Worm (Caenorhabditis elegans) whole organism, L3 larva: ENCODE results near the gene B0310.1.

Experiments used
- R02D3.7 ChIP-seq: fragments of 150-350 bp; optimal IDR thresholded peaks from 2 replicates; lab custom pipeline; 2014; ENCODE audit warnings: missing biosample characterization, missing genetic modification characterization
- ZK546.5 ChIP-seq: sonication (generic microtip); optimal IDR thresholded peaks from 2 replicates; lab custom pipeline; 2017; ENCODE audit warnings: missing biosample characterization, missing genetic modification characterization
- ceh-16 ChIP-seq: sonication (generic microtip); optimal IDR thresholded peaks from 2 replicates; lab custom pipeline; 2017; ENCODE audit warnings: missing biosample characterization, missing genetic modification characterization
- ceh-28 ChIP-seq: fragments of 150-350 bp; optimal IDR thresholded peaks from 2 replicates; lab custom pipeline; 2014; ENCODE audit warnings: missing biosample characterization, missing genetic modification reagents, missing genetic modification characterization
- daf-12 ChIP-seq: fragments of 150-350 bp; optimal IDR thresholded peaks from 2 replicates; lab custom pipeline; 2014; ENCODE audit warnings: missing biosample characterization, missing genetic modification reagents, missing genetic modification characterization
- egl-27 ChIP-seq: sonication (generic microtip); optimal IDR thresholded peaks from 4 replicates; lab custom pipeline; 2017; ENCODE audit warnings: missing biosample characterization, missing genetic modification reagents, missing genetic modification characterization
- fkh-10 ChIP-seq: sonication (generic microtip); optimal IDR thresholded peaks from 2 replicates; lab custom pipeline; 2017; ENCODE audit warnings: missing biosample characterization, missing genetic modification reagents, missing genetic modification characterization
- fkh-2 ChIP-seq: fragments of 150-350 bp; optimal IDR thresholded peaks from 2 replicates; lab custom pipeline; 2014; ENCODE audit warnings: missing biosample characterization, missing genetic modification reagents, missing genetic modification characterization
- fos-1 ChIP-seq: fragments of 150-350 bp; optimal IDR thresholded peaks from 2 replicates; lab custom pipeline; 2014; ENCODE audit warnings: missing biosample characterization, missing genetic modification characterization
- hmg-11 ChIP-seq: sonication (generic microtip); optimal IDR thresholded peaks from 2 replicates; lab custom pipeline; 2016; ENCODE audit warnings: missing genetic modification characterization, missing compliant biosample characterization
- lin-15B ChIP-seq: fragments of 150-350 bp; optimal IDR thresholded peaks from 2 replicates; lab custom pipeline; 2014; ENCODE audit warnings: missing biosample characterization, missing genetic modification characterization
- lin-39 ChIP-seq: fragments of 150-350 bp; optimal IDR thresholded peaks from 2 replicates; lab custom pipeline; 2018; ENCODE audit warnings: missing biosample characterization, missing genetic modification reagents, missing genetic modification characterization
- mdl-1 ChIP-seq: fragments of 150-350 bp; optimal IDR thresholded peaks from 2 replicates; lab custom pipeline; 2014; ENCODE audit warnings: missing biosample characterization, missing genetic modification characterization
- nfya-1 ChIP-seq: sonication (generic microtip); optimal IDR thresholded peaks from 2 replicates; lab custom pipeline; 2017; ENCODE audit warnings: missing genetic modification characterization, mild to moderate bottlenecking, missing compliant biosample characterization, antibody characterized with exemption, moderate library complexity; ENCODE audit not compliant: insufficient read depth
- nhr-11 ChIP-seq: fragments of 150-350 bp; optimal IDR thresholded peaks from 2 replicates; lab custom pipeline; 2014; ENCODE audit warnings: missing biosample characterization, missing genetic modification characterization
- nhr-12 ChIP-seq: fragments of 150-350 bp; optimal IDR thresholded peaks from 2 replicates; lab custom pipeline; 2014; ENCODE audit warnings: missing biosample characterization, missing genetic modification characterization
- nhr-23 ChIP-seq: fragments of 150-350 bp; optimal IDR thresholded peaks from 2 replicates; lab custom pipeline; 2014; ENCODE audit warnings: missing biosample characterization, missing genetic modification reagents, missing genetic modification characterization
- nhr-28 ChIP-seq: fragments of 150-350 bp; optimal IDR thresholded peaks from 2 replicates; lab custom pipeline; 2014; ENCODE audit warnings: missing biosample characterization, missing genetic modification characterization
- nhr-43 ChIP-seq: sonication (generic microtip); optimal IDR thresholded peaks from 2 replicates; lab custom pipeline; 2016; ENCODE audit warnings: mild to moderate bottlenecking, missing genetic modification characterization, missing compliant biosample characterization; ENCODE audit not compliant: poor library complexity, severe bottlenecking
- nhr-67 ChIP-seq: fragments of 150-350 bp; optimal IDR thresholded peaks from 2 replicates; lab custom pipeline; 2014; ENCODE audit warnings: missing biosample characterization, missing genetic modification characterization
- nhr-76 ChIP-seq: fragments of 150-350 bp; sonication (generic microtip); optimal IDR thresholded peaks from 5 replicates; lab custom pipeline; 2014; ENCODE audit warnings: missing biosample characterization, missing genetic modification characterization
- nhr-77 ChIP-seq: fragments of 150-350 bp; optimal IDR thresholded peaks from 2 replicates; lab custom pipeline; 2014; ENCODE audit warnings: missing biosample characterization, missing genetic modification characterization
- pha-4 ChIP-seq: fragments of 150-350 bp; optimal IDR thresholded peaks from 2 replicates; lab custom pipeline; 2014; ENCODE audit warnings: missing biosample characterization, missing genetic modification reagents, missing genetic modification characterization
- pqm-1 ChIP-seq: fragments of 150-350 bp; optimal IDR thresholded peaks from 2 replicates; lab custom pipeline; 2017; ENCODE audit warnings: missing biosample characterization, missing genetic modification characterization, inconsistent platforms
- skn-1 ChIP-seq: fragments of 150-350 bp; optimal IDR thresholded peaks from 2 replicates; lab custom pipeline; 2014; ENCODE audit warnings: missing biosample characterization, missing genetic modification characterization
- ztf-11 ChIP-seq: fragments of 150-350 bp; optimal IDR thresholded peaks from 2 replicates; lab custom pipeline; 2014; ENCODE audit warnings: missing biosample characterization, missing genetic modification characterization

The B0310.1 gene

DNA sequence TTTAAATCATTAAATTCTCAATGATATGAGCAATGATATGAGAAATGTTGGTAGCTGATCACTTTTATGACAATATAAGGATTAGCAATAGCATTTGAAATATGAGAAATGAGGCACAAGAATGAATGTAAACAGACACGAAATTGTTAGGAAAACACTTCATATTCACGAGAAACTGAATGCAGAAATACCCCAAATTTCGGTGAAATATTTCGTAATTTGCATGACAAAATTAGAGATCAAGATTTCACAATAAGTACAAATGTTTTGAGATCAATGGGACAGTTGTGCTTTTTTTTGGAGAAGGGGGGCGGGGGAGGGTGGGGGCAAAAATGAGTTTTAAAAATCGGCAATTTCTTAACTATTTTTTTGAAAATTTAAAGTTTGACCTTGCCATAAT lies 43.3 kb downstream of the B0310.1 start:
- TF ChIP-seq nhr-76 (no peak), nhr-28 (tag; lab: Kevin White, UChicago) (no peak), fos-1 (tag; lab: Kevin White, UChicago) (no peak), ceh-28 (tag; lab: Kevin White, UChicago) (no peak), ztf-11 (tag; lab: Kevin White, UChicago) (no peak), nfya-1 (tag; lab: Kevin White, UChicago) (no peak), nhr-43 (no peak), fkh-2 (tag; lab: Kevin White, UChicago) (no peak), daf-12 (no peak), egl-27 (tag; lab: Kevin White, UChicago) (no peak), lin-39 (tag; lab: Kevin White, UChicago) (no peak), lin-15B (tag; lab: Kevin White, UChicago) (no peak), ceh-16 (tag; lab: Kevin White, UChicago) (no peak), ZK546.5 (tag; lab: Kevin White, UChicago) (no peak)

DNA sequence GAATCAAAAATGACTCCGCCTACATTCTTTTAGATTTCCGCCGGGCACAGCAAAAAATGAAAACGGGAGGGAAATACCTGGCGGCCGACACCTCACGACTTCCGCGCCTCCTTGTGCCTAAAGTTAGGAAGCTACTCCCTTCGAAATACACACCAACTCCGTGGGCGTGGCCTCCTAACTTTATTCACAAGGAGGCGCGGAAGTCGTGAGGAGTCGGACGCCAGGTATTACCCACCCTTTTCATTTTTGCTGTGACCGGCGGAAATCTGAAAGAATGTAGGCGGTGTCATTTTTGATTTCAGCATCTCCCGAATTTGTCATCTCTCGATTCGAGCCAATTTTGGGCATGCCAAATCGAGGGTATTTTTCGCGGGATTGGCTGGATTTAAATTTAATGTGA lies 45.1 kb downstream of the B0310.1 start:
- no peak for TF ChIP-seq ceh-28 (tag; lab: Kevin White, UChicago)
- TF ChIP-seq nhr-28 (tag; lab: Kevin White, UChicago) = no peak
- TF ChIP-seq hmg-11 (tag; lab: Kevin White, UChicago) = no peak
- TF ChIP-seq daf-12 = no peak
- no peak for TF ChIP-seq fkh-10 (GFP tag; lab: Kevin White, UChicago)
- no peak for TF ChIP-seq nhr-23
- no peak for TF ChIP-seq nhr-12 (tag; lab: Kevin White, UChicago)
- no peak for TF ChIP-seq skn-1 (tag; lab: Kevin White, UChicago)
- no peak for TF ChIP-seq R02D3.7 (tag; lab: Kevin White, UChicago)
- TF ChIP-seq pqm-1 = no peak
- no peak for TF ChIP-seq nhr-43
- no peak for TF ChIP-seq mdl-1 (tag; lab: Kevin White, UChicago)
- no peak for TF ChIP-seq fkh-2 (tag; lab: Kevin White, UChicago)
- TF ChIP-seq pha-4 = no peak
- TF ChIP-seq nhr-67 (tag; lab: Kevin White, UChicago) = no peak
- no peak for TF ChIP-seq nfya-1 (tag; lab: Kevin White, UChicago)

- TF ChIP-seq nhr-28 (tag; lab: Kevin White, UChicago) = no peak
- TF ChIP-seq nhr-11 (tag; lab: Kevin White, UChicago) = no peak
- TF ChIP-seq nhr-23 = no peak
- no peak for TF ChIP-seq nhr-77 (tag; lab: Kevin White, UChicago)
Measured at ce11 chrX:542807-543206, 49.8 kb downstream of the B0310.1 start, which contains the start of gene F28C10.1. Gene F28C10.1, plus strand, starts transcription at chrX:543107.
